Fruit fly (Drosophila melanogaster) whole organism, adult: ENCODE measurements around the gene Fum1.

Experiments used
- CG7045 ChIP-seq: fragments of 200-800 bp; sonication (Bioruptor generic); optimal IDR thresholded peaks from 2 replicates; lab custom pipeline; 2017; ENCODE audit warnings: missing biosample characterization, mild to moderate bottlenecking, missing genetic modification characterization
- CG7101 ChIP-seq: fragments of 200-800 bp; sonication (Bioruptor generic); optimal IDR thresholded peaks from 2 replicates; lab custom pipeline; 2018; ENCODE audit warnings: missing biosample characterization, mild to moderate bottlenecking, missing genetic modification characterization, moderate library complexity
- cnc ChIP-seq, 2 experiments: fragments of >200 bp; optimal IDR thresholded peaks; 2 replicates each; lab custom pipeline; 2017

DNA sequence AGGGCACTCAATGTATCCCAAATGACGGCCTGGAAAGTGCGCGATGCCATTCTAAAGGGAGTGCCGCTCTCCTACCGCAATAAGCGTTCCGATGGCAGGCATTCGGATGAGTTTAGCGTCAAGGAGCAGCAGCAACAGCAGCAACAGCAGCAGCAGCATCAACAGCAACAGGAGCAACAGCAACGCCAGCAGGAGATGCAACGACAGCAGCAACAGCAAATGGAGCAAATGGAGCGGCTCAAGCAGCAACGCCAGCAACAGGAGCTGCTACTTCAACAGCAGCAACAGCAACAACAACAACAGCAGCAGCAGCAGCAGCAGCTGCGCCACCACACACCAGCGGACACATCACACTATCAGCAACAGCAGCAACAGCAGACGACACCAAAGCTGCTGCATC is 37.9 kb downstream of the Fum1 start:
- TF ChIP-seq cnc (optimal IDR thresholded peaks at IDR 0.05; lab: Kevin White, UChicago) (no peak), CG7101 (tag; lab: Kevin White, UChicago) (no peak), CG7045 (no peak)
